Worm (Caenorhabditis elegans) whole organism, L4 larva: ENCODE data around the gene T06C12.11.

Source experiments
- ama-1 ChIP-seq: fragments of 150-350 bp; optimal IDR thresholded peaks from 2 replicates; lab custom pipeline; 2014; ENCODE audit warnings: inconsistent platforms, mixed read lengths
- egl-27 ChIP-seq: sonication (generic microtip); optimal IDR thresholded peaks from 3 replicates; lab custom pipeline; 2017; ENCODE audit warnings: missing biosample characterization, missing genetic modification reagents, missing genetic modification characterization
- fos-1 ChIP-seq: fragments of 150-350 bp; optimal IDR thresholded peaks from 2 replicates; lab custom pipeline; 2014; ENCODE audit warnings: missing biosample characterization, missing genetic modification characterization
- lin-15B ChIP-seq: fragments of 150-350 bp; sonication (generic microtip); optimal IDR thresholded peaks from 3 replicates; lab custom pipeline; 2014; ENCODE audit warnings: missing biosample characterization, missing genetic modification characterization
- nhr-11 ChIP-seq: fragments of 150-350 bp; optimal IDR thresholded peaks from 2 replicates; lab custom pipeline; 2014; ENCODE audit warnings: missing biosample characterization, missing genetic modification characterization
- nhr-25 ChIP-seq: sonication (generic microtip); optimal IDR thresholded peaks from 2 replicates; lab custom pipeline; 2017; ENCODE audit warnings: missing genetic modification characterization, mild to moderate bottlenecking, missing compliant biosample characterization, antibody characterized with exemption, moderate library complexity, borderline replicate concordance; ENCODE audit not compliant: insufficient read depth
- nhr-28 ChIP-seq: fragments of 150-350 bp; optimal IDR thresholded peaks from 2 replicates; lab custom pipeline; 2014; ENCODE audit warnings: missing biosample characterization, missing genetic modification characterization
- nhr-48 ChIP-seq: sonication (generic microtip); optimal IDR thresholded peaks from 2 replicates; lab custom pipeline; 2016; ENCODE audit warnings: mild to moderate bottlenecking, missing genetic modification characterization, missing compliant biosample characterization
- nhr-76 ChIP-seq: fragments of 150-350 bp; optimal IDR thresholded peaks from 2 replicates; lab custom pipeline; 2014; ENCODE audit warnings: missing biosample characterization, missing genetic modification characterization
- nhr-77 ChIP-seq: fragments of 150-350 bp; optimal IDR thresholded peaks from 2 replicates; lab custom pipeline; 2014; ENCODE audit warnings: missing biosample characterization, missing genetic modification characterization
- php-3 ChIP-seq: fragments of 200-800 bp; sonication (Bioruptor generic); IDR thresholded peaks from 2 replicates; pipeline ENCODE4 v1.3.6; 2022; ENCODE audit warnings: missing genetic modification reagents, missing genetic modification characterization, missing compliant biosample characterization
- snpc-4 ChIP-seq: fragments of 150-350 bp; optimal IDR thresholded peaks from 2 replicates; lab custom pipeline; 2014; ENCODE audit warnings: missing biosample characterization, missing genetic modification characterization
- unc-62 ChIP-seq, 3 experiments: fragments of 150-350 bp in 1 of 3; sonication (generic microtip); optimal IDR thresholded peaks in 2 of 3; peaks in 1 of 3; 1 replicate in 1 of 3; 2 replicates in 2 of 3; lab custom pipeline; 2014 to 2017; ENCODE audit warnings: missing biosample characterization in 3 of 3, missing genetic modification characterization in 3 of 3, missing genetic modification reagents in 3 of 3, missing genotype in 1 of 3
- vab-7 ChIP-seq: fragments of 200-800 bp; sonication (Bioruptor generic); IDR thresholded peaks from 2 replicates; pipeline ENCODE4 v1.3.6; 2022; ENCODE audit warnings: missing genetic modification reagents, missing genetic modification characterization, missing compliant biosample characterization

DNA sequence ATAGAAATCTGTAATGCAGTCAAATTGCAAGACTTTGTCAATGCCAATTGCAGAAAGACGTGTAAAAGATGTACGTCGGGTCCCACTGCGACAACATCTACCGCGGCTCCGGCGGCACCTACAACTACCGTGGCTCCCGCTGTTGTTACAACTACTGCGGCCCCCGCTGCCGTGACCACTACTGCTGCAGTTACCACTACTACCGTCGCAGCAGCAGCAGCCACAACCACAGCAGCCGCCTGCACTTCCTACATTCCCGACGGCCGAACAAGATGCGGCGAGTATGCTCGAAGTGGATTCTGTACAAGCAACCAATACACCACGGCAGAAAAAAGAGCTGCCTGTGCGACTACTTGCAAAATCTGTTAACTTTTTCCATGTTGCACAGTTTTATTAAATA lies 22.0 kb downstream of the T06C12.11 start:
- TF ChIP-seq nhr-11 (tag; lab: Kevin White, UChicago) (no peak), nhr-76 (no peak), lin-15B (no peak), php-3 (GFP tag; lab: Robert Waterston, UW) (no peak), egl-27 (tag; lab: Kevin White, UChicago) (no peak), nhr-77 (tag; lab: Kevin White, UChicago) (no peak), ama-1 (lab: Kevin White, UChicago) (no peak), unc-62 (GFP tag; optimal IDR thresholded peaks at IDR 0.05 in 1 of 2; lab: Kevin White, UChicago) (no peak), unc-62 (tag; optimal IDR thresholded peaks at IDR 0.05; lab: Kevin White, UChicago) (no peak), nhr-25 (tag; lab: Kevin White, UChicago) (no peak), fos-1 (tag; lab: Kevin White, UChicago) (no peak), snpc-4 (tag; lab: Kevin White, UChicago) (no peak), nhr-28 (tag; lab: Kevin White, UChicago) (no peak), vab-7 (no peak; the same call in 1 of the 2 replicates), nhr-48 (tag; lab: Kevin White, UChicago) (no peak)
